Worm (Caenorhabditis elegans): ENCODE measurements around the gene srd-41.

ce11 chrX:12288254-12288653 is 38.3 kb upstream of the srd-41 start, which contains the start of gene C04B4.5:
- TF ChIP-seq aha-1 (tag; optimal IDR thresholded peaks at IDR 0.05) (no peak), unc-86 (tag; optimal IDR thresholded peaks at IDR 0.05) (no peak), fkh-10 (GFP tag; optimal IDR thresholded peaks at IDR 0.05) (no peak), pqm-1 (tag; optimal IDR thresholded peaks at IDR 0.05) (no peak), lsy-2 (tag; optimal IDR thresholded peaks at IDR 0.05) (no peak), nhr-12 (tag; optimal IDR thresholded peaks at IDR 0.05) (no peak), ceh-82 (tag; optimal IDR thresholded peaks at IDR 0.05) (no peak), nhr-76 (tag; optimal IDR thresholded peaks at IDR 0.05) (no peak), vab-15 (tag; optimal IDR thresholded peaks at IDR 0.05) (no peak), unc-62 (GFP tag; optimal IDR thresholded peaks at IDR 0.05) (no peak), snpc-4 (tag; optimal IDR thresholded peaks at IDR 0.05) (no peak), ztf-11 (tag; optimal IDR thresholded peaks at IDR 0.05) (no peak), elt-3 (tag; optimal IDR thresholded peaks at IDR 0.05) (no peak)
